Fruit fly (Drosophila melanogaster): ENCODE results near the gene yellow-e.

DNA sequence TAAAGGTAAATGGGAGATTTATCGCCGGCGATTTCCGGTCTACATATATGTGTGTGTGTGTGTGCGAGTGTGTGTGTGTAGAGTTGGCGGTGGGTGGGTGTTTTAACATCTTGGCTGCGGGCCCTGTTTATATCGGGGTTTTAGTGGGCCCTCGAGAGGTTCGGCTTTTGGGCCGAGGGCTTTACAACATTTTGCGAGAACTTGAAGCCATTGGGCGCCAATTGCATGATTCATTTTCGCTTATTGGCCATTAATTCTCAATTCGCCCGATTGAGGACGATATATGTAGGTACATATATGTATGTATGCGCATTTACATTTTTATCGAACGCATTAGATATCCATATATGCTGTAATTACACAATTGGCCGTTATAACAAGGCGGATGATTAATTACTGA, 20.8 kb upstream of the yellow-e start:
- no peak for TF ChIP-seq CG32121 (GFP tag; IDR thresholded peaks at IDR 0.05)
- no peak for TF ChIP-seq CG4496 (GFP tag; IDR thresholded peaks at IDR 0.05)
- TF ChIP-seq CG13204 (GFP tag; optimal IDR thresholded peaks at IDR 0.05) = no peak
- no peak for TF ChIP-seq CG8301 (tag; optimal IDR thresholded peaks at IDR 0.05)
- no peak for TF ChIP-seq CG12605 (GFP tag; IDR thresholded peaks at IDR 0.05)
- TF ChIP-seq CG10348 (GFP tag; IDR thresholded peaks at IDR 0.05) = no peak
- no peak for TF ChIP-seq CG15710 (tag; optimal IDR thresholded peaks at IDR 0.05)
- no peak for TF ChIP-seq D1 (tag; optimal IDR thresholded peaks at IDR 0.05)
- no peak for TF ChIP-seq gl (tag; optimal IDR thresholded peaks at IDR 0.05)
- TF ChIP-seq Pif1A (GFP tag; optimal IDR thresholded peaks at IDR 0.05) = no peak
- TF ChIP-seq Snoo (tag; optimal IDR thresholded peaks at IDR 0.05) = no peak

All from whole organism, pupa.